Worm (Caenorhabditis elegans) whole organism, L4 larva: Measurements from ENCODE around the gene ags-3.
A peak's percentile ranks its signal among the peaks of the same experiment; 100 is the strongest.

ENCODE experiments used
- F10B5.3 ChIP-seq: sonication (generic microtip); optimal IDR thresholded peaks from 2 replicates; lab custom pipeline; 2016; ENCODE audit warnings: mild to moderate bottlenecking, missing genetic modification characterization, missing compliant biosample characterization
- F37D6.2 ChIP-seq: sonication (generic microtip); optimal IDR thresholded peaks from 2 replicates; lab custom pipeline; 2016; ENCODE audit warnings: mild to moderate bottlenecking, missing genetic modification characterization, missing compliant biosample characterization
- F44E2.7 ChIP-seq: fragments of 200-800 bp; sonication (Bioruptor generic); IDR thresholded peaks from 2 replicates; pipeline ENCODE4 v2.1.2; 2022; ENCODE audit warnings: missing genetic modification characterization, missing compliant biosample characterization
- F49E8.2 ChIP-seq: sonication (generic microtip); optimal IDR thresholded peaks from 2 replicates; lab custom pipeline; 2016; ENCODE audit warnings: missing compliant biosample characterization, mild to moderate bottlenecking, missing genetic modification characterization, borderline replicate concordance
- T26A8.4 ChIP-seq: fragments of 200-800 bp; sonication (Bioruptor generic); IDR thresholded peaks from 2 replicates; pipeline ENCODE4 v1.3.6; 2022; ENCODE audit warnings: missing genetic modification characterization, missing compliant biosample characterization
- attf-4 ChIP-seq: sonication (generic microtip); optimal IDR thresholded peaks from 3 replicates; lab custom pipeline; 2017; ENCODE audit warnings: missing biosample characterization, missing genetic modification characterization
- ceh-32 ChIP-seq: sonication (generic microtip); optimal IDR thresholded peaks from 2 replicates; lab custom pipeline; 2016; ENCODE audit warnings: mild to moderate bottlenecking, missing genetic modification characterization, missing compliant biosample characterization; ENCODE audit not compliant: poor library complexity
- ctbp-1 ChIP-seq: fragments of 200-800 bp; sonication (Bioruptor generic); IDR thresholded peaks from 2 replicates; pipeline ENCODE4 v1.3.6; 2022; ENCODE audit warnings: missing genetic modification reagents, missing genetic modification characterization, missing compliant biosample characterization
- daf-12 ChIP-seq: fragments of 150-350 bp; optimal IDR thresholded peaks from 2 replicates; lab custom pipeline; 2014; ENCODE audit warnings: missing biosample characterization, missing genetic modification reagents, missing genetic modification characterization
- daf-8 ChIP-seq: fragments of 200-800 bp; sonication (Bioruptor generic); IDR thresholded peaks from 2 replicates; pipeline ENCODE4 v1.3.6; 2022; ENCODE audit warnings: missing genetic modification characterization, missing compliant biosample characterization
- dmd-6 ChIP-seq: fragments of 200-800 bp; sonication (Bioruptor generic); IDR thresholded peaks from 2 replicates; pipeline ENCODE4 v1.3.6; 2022; ENCODE audit warnings: missing genetic modification reagents, missing genetic modification characterization, missing compliant biosample characterization
- duxl-1 ChIP-seq: sonication (generic microtip); optimal IDR thresholded peaks from 2 replicates; lab custom pipeline; 2016; ENCODE audit warnings: mild to moderate bottlenecking, missing genetic modification characterization, moderate library complexity, missing compliant biosample characterization; ENCODE audit not compliant: poor library complexity
- dve-1 ChIP-seq: sonication (generic microtip); optimal IDR thresholded peaks from 2 replicates; lab custom pipeline; 2017; ENCODE audit warnings: antibody characterized with exemption, mild to moderate bottlenecking, missing genetic modification characterization, missing compliant biosample characterization; ENCODE audit not compliant: insufficient read depth
- hlh-11 ChIP-seq: fragments of 200-800 bp; sonication (Bioruptor generic); optimal IDR thresholded peaks from 2 replicates; lab custom pipeline; 2018; ENCODE audit warnings: mild to moderate bottlenecking, missing genetic modification characterization, missing compliant biosample characterization
- lin-1 ChIP-seq: fragments of 200-800 bp; sonication (Bioruptor generic); IDR thresholded peaks from 2 replicates; pipeline ENCODE4 v1.3.6; 2022; ENCODE audit warnings: missing genetic modification reagents, missing genetic modification characterization, missing compliant biosample characterization
- lin-29 ChIP-seq: fragments of 200-800 bp; sonication (Bioruptor generic); IDR thresholded peaks from 2 replicates; pipeline ENCODE4 v1.3.6; 2022; ENCODE audit warnings: missing genetic modification reagents, missing genetic modification characterization, missing compliant biosample characterization
- lin-38 ChIP-seq: fragments of 200-800 bp; sonication (Bioruptor generic); IDR thresholded peaks from 2 replicates; pipeline ENCODE4 v1.3.6; 2022; ENCODE audit warnings: missing genetic modification reagents, missing genetic modification characterization, missing compliant biosample characterization
- lin-39 ChIP-seq: fragments of 150-350 bp; optimal IDR thresholded peaks from 2 replicates; lab custom pipeline; 2014; ENCODE audit warnings: missing biosample characterization, missing genetic modification reagents, missing genetic modification characterization
- mes-2 ChIP-seq: sonication (generic microtip); optimal IDR thresholded peaks from 2 replicates; lab custom pipeline; 2016; ENCODE audit warnings: missing genotype, mild to moderate bottlenecking, missing genetic modification characterization, missing compliant biosample characterization; ENCODE audit not compliant: poor library complexity, severe bottlenecking
- mxl-3 ChIP-seq: fragments of 200-800 bp; sonication (Bioruptor generic); optimal IDR thresholded peaks from 2 replicates; lab custom pipeline; 2018; ENCODE audit warnings: mild to moderate bottlenecking, missing genetic modification characterization, missing compliant biosample characterization
- nhr-25 ChIP-seq: sonication (generic microtip); optimal IDR thresholded peaks from 2 replicates; lab custom pipeline; 2017; ENCODE audit warnings: missing genetic modification characterization, mild to moderate bottlenecking, missing compliant biosample characterization, antibody characterized with exemption, moderate library complexity, borderline replicate concordance; ENCODE audit not compliant: insufficient read depth
- nhr-28 ChIP-seq: fragments of 150-350 bp; optimal IDR thresholded peaks from 2 replicates; lab custom pipeline; 2014; ENCODE audit warnings: missing biosample characterization, missing genetic modification characterization
- php-3 ChIP-seq: fragments of 200-800 bp; sonication (Bioruptor generic); IDR thresholded peaks from 2 replicates; pipeline ENCODE4 v1.3.6; 2022; ENCODE audit warnings: missing genetic modification reagents, missing genetic modification characterization, missing compliant biosample characterization
- pqm-1 ChIP-seq: sonication (generic microtip); optimal IDR thresholded peaks from 2 replicates; lab custom pipeline; 2017; ENCODE audit warnings: missing biosample characterization, missing genetic modification characterization
- snpc-1.2 ChIP-seq: fragments of 200-800 bp; sonication (Bioruptor generic); IDR thresholded peaks from 2 replicates; pipeline ENCODE4 v1.3.6; 2022; ENCODE audit warnings: missing genetic modification reagents, missing genetic modification characterization, missing compliant biosample characterization
- unc-39 ChIP-seq: sonication (generic microtip); optimal IDR thresholded peaks from 2 replicates; lab custom pipeline; 2017; ENCODE audit warnings: missing biosample characterization, missing genetic modification characterization
- vab-7 ChIP-seq: fragments of 200-800 bp; sonication (Bioruptor generic); IDR thresholded peaks from 2 replicates; pipeline ENCODE4 v1.3.6; 2022; ENCODE audit warnings: missing genetic modification reagents, missing genetic modification characterization, missing compliant biosample characterization

ags-3 gene

DNA sequence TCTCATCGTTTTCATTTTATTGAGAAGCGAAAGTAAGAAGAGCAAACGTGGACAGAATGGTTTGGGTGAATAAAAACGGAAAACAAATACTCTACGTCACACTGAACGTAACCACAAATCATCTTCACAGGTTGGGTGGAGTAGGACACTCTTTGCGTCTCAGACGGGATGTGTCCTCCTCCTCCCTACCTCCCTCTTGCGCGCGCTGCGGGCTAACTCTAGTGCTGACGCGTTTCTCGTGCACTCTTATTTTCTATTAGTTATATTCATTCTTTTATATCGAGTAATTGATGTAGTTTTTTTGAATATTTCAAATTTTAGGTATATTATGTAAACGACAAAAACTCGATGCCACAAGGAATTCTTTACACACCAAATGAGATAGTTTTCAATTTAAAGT lies 59.4 kb downstream of the ags-3 start, which contains the start of gene Y34B4A.7 (continued):
- peak; percentile 71 for TF ChIP-seq hlh-11 (tag; lab: Kevin White, UChicago)
- TF ChIP-seq nhr-25 (tag; lab: Kevin White, UChicago) = no peak
- TF ChIP-seq snpc-1.2 (GFP tag; lab: Robert Waterston, UW) = no peak
- TF ChIP-seq lin-39 = no peak
- no peak for TF ChIP-seq unc-39
- no peak for TF ChIP-seq lin-38 (GFP tag; lab: Robert Waterston, UW)
- TF ChIP-seq F49E8.2 (tag; lab: Kevin White, UChicago) = no peak
- TF ChIP-seq attf-4 = no peak
- TF ChIP-seq ctbp-1 (GFP tag; lab: Robert Waterston, UW) = peak; percentile 57; the same call in 1 of the 2 replicates
- TF ChIP-seq php-3 = no peak
- TF ChIP-seq mxl-3 = peak; percentile 25
- TF ChIP-seq F37D6.2 (tag; lab: Kevin White, UChicago) = peak; percentile 22
- TF ChIP-seq duxl-1 = no peak

DNA sequence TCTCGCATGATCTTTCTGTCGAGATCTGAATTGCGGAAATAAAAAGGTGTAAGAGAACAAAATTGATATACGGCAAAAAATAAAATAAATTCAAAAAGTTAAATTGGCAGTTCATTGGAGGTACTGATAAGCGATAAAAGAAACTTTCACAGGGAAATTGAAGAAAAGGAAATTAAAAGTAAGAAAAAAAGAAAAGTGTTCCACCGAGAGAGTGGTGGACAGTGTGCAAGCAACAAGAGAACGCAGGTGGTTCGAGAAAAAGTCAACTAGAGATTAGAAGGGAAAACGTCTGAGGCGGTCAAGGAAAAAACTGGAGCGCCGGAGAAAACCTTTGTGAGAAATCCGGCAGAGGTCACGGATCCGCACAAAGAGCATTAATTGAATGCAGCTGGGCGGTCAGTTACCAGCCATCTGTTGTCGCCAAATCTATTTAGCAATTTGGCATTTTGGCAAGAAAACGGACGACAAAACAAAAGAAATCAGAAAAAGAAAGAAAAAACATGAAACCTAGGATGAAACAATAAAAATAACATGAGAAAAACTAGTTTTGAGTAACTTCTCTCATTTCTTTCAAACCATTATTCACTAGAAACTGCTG lies 59.9 kb downstream of the ags-3 start, which contains the start of gene mtm-5:
Gene mtm-5 (minus strand): TSS at position 27 of the 598 bp plus-strand sequence.
- TF ChIP-seq pqm-1 (tag; lab: Kevin White, UChicago) (peak; percentile 68), lin-1 (GFP tag; lab: Robert Waterston, UW) (peak; percentile 14; the same call in 1 of the 2 replicates), daf-8 (GFP tag; lab: Robert Waterston, UW) (no peak), lin-29 (GFP tag; lab: Robert Waterston, UW) (no peak), hlh-11 (tag; lab: Kevin White, UChicago) (peak; percentile 55), dmd-6 (GFP tag; lab: Robert Waterston, UW) (peak; percentile 65; the same call in 1 of the 2 replicates), vab-7 (GFP tag; lab: Robert Waterston, UW) (no peak), mes-2 (tag; lab: Kevin White, UChicago) (peak; percentile 32), F10B5.3 (tag; lab: Kevin White, UChicago) (no peak), ceh-32 (tag; lab: Kevin White, UChicago) (no peak), dve-1 (tag; lab: Kevin White, UChicago) (peak; percentile 57), F44E2.7 (GFP tag; lab: Robert Waterston, UW) (no peak), daf-12 (tag; lab: Kevin White, UChicago) (no peak), T26A8.4 (no peak), nhr-28 (tag; lab: Kevin White, UChicago) (peak; percentile 57)
